Fruit fly (Drosophila melanogaster): ENCODE data around the gene NAAT1.
A peak's percentile ranks its signal among the peaks of the same experiment; 100 is the strongest.

dm6 chrX:5358813-5359212 lies 51.8 kb downstream of the NAAT1 start:
- TF ChIP-seq pan (optimal IDR thresholded peaks at IDR 0.05) (no peak), pan (GFP tag; optimal IDR thresholded peaks at IDR 0.05 in 1 of 2, IDR thresholded peaks at IDR 0.05 in 1 of 2) (no peak), CG3847 (GFP tag; IDR thresholded peaks at IDR 0.05) (no peak), org-1 (GFP tag; optimal IDR thresholded peaks at IDR 0.05) (no peak), E2f2 (GFP tag; IDR thresholded peaks at IDR 0.05) (no peak), CG7745 (tag; optimal IDR thresholded peaks at IDR 0.05) (no peak), Sox102F (GFP tag; optimal IDR thresholded peaks at IDR 0.05) (no peak), Mes4 (GFP tag; optimal IDR thresholded peaks at IDR 0.05) (no peak), Max (GFP tag; optimal IDR thresholded peaks at IDR 0.05) (no peak), CG4707 (GFP tag; optimal IDR thresholded peaks at IDR 0.05) (no peak), CG7372 (GFP tag; IDR thresholded peaks at IDR 0.05) (peak; percentile 82), CG15073 (GFP tag; optimal IDR thresholded peaks at IDR 0.05) (no peak), eyg (GFP tag; optimal IDR thresholded peaks at IDR 0.05) (no peak), Rfx (GFP tag; IDR thresholded peaks at IDR 0.05) (no peak)

Data from whole organism, embryonic.